Fruit fly (Drosophila melanogaster) whole organism, embryonic: ENCODE data around the gene CG4267.
A peak's percentile ranks its signal among the peaks of the same experiment; 100 is the strongest.

Source experiments
- Atf3 ChIP-seq: fragments of 200-800 bp; sonication (Bioruptor generic); optimal IDR thresholded peaks from 3 replicates; lab custom pipeline; 2016; ENCODE audit warnings: missing biosample characterization, missing genetic modification characterization
- BEAF-32 ChIP-seq: fragments of 200-800 bp; sonication (Bioruptor generic); optimal IDR thresholded peaks from 3 replicates; lab custom pipeline; 2017; ENCODE audit warnings: missing biosample characterization, missing genetic modification characterization, mild to moderate bottlenecking, moderate library complexity, missing genetic modification reagents
- CG10274 ChIP-seq: fragments of 200-800 bp; sonication (Bioruptor generic); optimal IDR thresholded peaks from 3 replicates; lab custom pipeline; 2017; ENCODE audit warnings: missing biosample characterization, mild to moderate bottlenecking, missing genetic modification characterization
- CG10654 ChIP-seq: fragments of 200-800 bp; sonication (Bioruptor generic); optimal IDR thresholded peaks from 2 replicates; lab custom pipeline; 2016; ENCODE audit warnings: missing biosample characterization, missing genetic modification characterization
- CG11696 ChIP-seq: fragments of 200-800 bp; sonication (Bioruptor generic); IDR thresholded peaks from 2 replicates; pipeline ENCODE4 v1.3.6; 2022; ENCODE audit warnings: missing biosample characterization, missing genetic modification characterization
- CG11723 ChIP-seq: fragments of 200-800 bp; sonication (Bioruptor generic); optimal IDR thresholded peaks from 2 replicates; lab custom pipeline; 2017; ENCODE audit warnings: missing biosample characterization, mild to moderate bottlenecking, missing genetic modification characterization
- CG12391 ChIP-seq: fragments of 200-800 bp; sonication (Bioruptor generic); optimal IDR thresholded peaks from 3 replicates; lab custom pipeline; 2018; ENCODE audit warnings: missing biosample characterization, mild to moderate bottlenecking, missing genetic modification characterization, moderate library complexity
- CG12659 ChIP-seq: fragments of 200-800 bp; sonication (Bioruptor generic); optimal IDR thresholded peaks from 3 replicates; lab custom pipeline; 2017; ENCODE audit warnings: mild to moderate bottlenecking, missing biosample characterization, missing genetic modification reagents, missing genetic modification characterization
- CG14441 ChIP-seq: fragments of 200-800 bp; sonication (Bioruptor generic); IDR thresholded peaks from 2 replicates; pipeline ENCODE4 v1.3.6; 2022; ENCODE audit warnings: missing biosample characterization, missing genetic modification characterization
- CG16779 ChIP-seq: fragments of 200-800 bp; sonication (Bioruptor generic); IDR thresholded peaks from 2 replicates; pipeline ENCODE4 v1.3.6; 2022; ENCODE audit warnings: missing biosample characterization, missing genetic modification characterization
- CG16815 ChIP-seq: fragments of 200-800 bp; sonication (Bioruptor generic); optimal IDR thresholded peaks from 3 replicates; lab custom pipeline; 2017; ENCODE audit warnings: missing biosample characterization, mild to moderate bottlenecking, missing genetic modification characterization
- CG2120 ChIP-seq: fragments of 200-800 bp; sonication (Bioruptor generic); optimal IDR thresholded peaks from 3 replicates; lab custom pipeline; 2016; ENCODE audit warnings: missing biosample characterization, missing genetic modification characterization
- CG2678 ChIP-seq: fragments of 200-800 bp; sonication (Bioruptor generic); optimal IDR thresholded peaks from 3 replicates; lab custom pipeline; 2019; ENCODE audit warnings: missing biosample characterization, mild to moderate bottlenecking, missing genetic modification characterization, moderate library complexity
- CG30403 ChIP-seq: fragments of 200-800 bp; sonication (Bioruptor generic); optimal IDR thresholded peaks from 3 replicates; lab custom pipeline; 2016; ENCODE audit warnings: missing biosample characterization, missing genetic modification characterization
- CG4424 ChIP-seq: fragments of 200-800 bp; sonication (Bioruptor generic); optimal IDR thresholded peaks from 3 replicates; lab custom pipeline; 2016; ENCODE audit warnings: missing biosample characterization, missing genetic modification characterization
- CG6854 ChIP-seq: fragments of 200-800 bp; sonication (Bioruptor generic); optimal IDR thresholded peaks from 3 replicates; lab custom pipeline; 2017; ENCODE audit warnings: missing biosample characterization, mild to moderate bottlenecking, missing genetic modification characterization
- CG7745 ChIP-seq: fragments of 200-800 bp; sonication (Bioruptor generic); optimal IDR thresholded peaks from 2 replicates; lab custom pipeline; 2018; ENCODE audit warnings: missing biosample characterization, mild to moderate bottlenecking, missing genetic modification characterization, moderate library complexity
- CG8281 ChIP-seq: fragments of 200-800 bp; sonication (Bioruptor generic); optimal IDR thresholded peaks from 2 replicates; lab custom pipeline; 2018; ENCODE audit warnings: missing biosample characterization, mild to moderate bottlenecking, missing genetic modification characterization, moderate library complexity
- CG8388 ChIP-seq: fragments of 200-800 bp; sonication (Bioruptor generic); optimal IDR thresholded peaks from 2 replicates; lab custom pipeline; 2019; ENCODE audit warnings: missing biosample characterization, mild to moderate bottlenecking, missing genetic modification characterization, moderate library complexity
- CG9727 ChIP-seq: fragments of 200-800 bp; sonication (Bioruptor generic); optimal IDR thresholded peaks from 3 replicates; lab custom pipeline; 2017; ENCODE audit warnings: missing biosample characterization, mild to moderate bottlenecking, missing genetic modification characterization
- CTCF ChIP-seq: fragments of 200-800 bp; sonication (Bioruptor generic); optimal IDR thresholded peaks from 2 replicates; lab custom pipeline; 2017; ENCODE audit warnings: missing biosample characterization, mild to moderate bottlenecking, missing genetic modification characterization, moderate library complexity
- Elba2 ChIP-seq: fragments of 200-800 bp; sonication (Bioruptor generic); optimal IDR thresholded peaks from 3 replicates; lab custom pipeline; 2016; ENCODE audit warnings: missing biosample characterization, missing genetic modification characterization
- Hr51 ChIP-seq, 2 experiments: fragments of 200-800 bp; sonication (Bioruptor generic); optimal IDR thresholded peaks; 2 replicates in 1 of 2; 3 replicates in 1 of 2; lab custom pipeline; 2016 to 2018; ENCODE audit warnings: missing biosample characterization in 2 of 2, missing genetic modification characterization in 2 of 2, mild to moderate bottlenecking in 1 of 2, moderate library complexity in 1 of 2
- Jarid2 ChIP-seq: fragments of 200-800 bp; sonication (Bioruptor generic); optimal IDR thresholded peaks from 3 replicates; lab custom pipeline; 2017; ENCODE audit warnings: mild to moderate bottlenecking, missing biosample characterization, missing genetic modification reagents, missing genetic modification characterization
- Lim3 ChIP-seq: fragments of 200-800 bp; sonication (Bioruptor generic); IDR thresholded peaks from 2 replicates; pipeline ENCODE4 v1.3.6; 2022; ENCODE audit warnings: missing biosample characterization, missing genetic modification characterization
- Nf-YA ChIP-seq: fragments of 200-800 bp; sonication (Bioruptor generic); IDR thresholded peaks from 2 replicates; pipeline ENCODE4 v1.3.6; 2022; ENCODE audit warnings: missing biosample characterization, missing genetic modification characterization
- Ptx1 ChIP-seq: fragments of 200-800 bp; sonication (Bioruptor generic); IDR thresholded peaks from 2 replicates; pipeline ENCODE4 v1.3.6; 2022; ENCODE audit warnings: missing biosample characterization, missing genetic modification characterization
- Rfx ChIP-seq: fragments of 200-800 bp; sonication (Bioruptor generic); IDR thresholded peaks from 2 replicates; pipeline ENCODE4 v1.3.6; 2022; ENCODE audit warnings: missing biosample characterization, missing genetic modification characterization
- Xrp1 ChIP-seq: fragments of 200-800 bp; sonication (Bioruptor generic); IDR thresholded peaks from 2 replicates; pipeline ENCODE4 v1.3.6; 2022; ENCODE audit warnings: missing biosample characterization, missing genetic modification characterization
- ac ChIP-seq: fragments of 200-800 bp; sonication (Bioruptor generic); optimal IDR thresholded peaks from 3 replicates; lab custom pipeline; 2017; ENCODE audit warnings: missing biosample characterization, mild to moderate bottlenecking, missing genetic modification characterization
- ato ChIP-seq: fragments of 200-800 bp; sonication (Bioruptor generic); IDR thresholded peaks from 2 replicates; pipeline ENCODE4 v1.3.6; 2022; ENCODE audit warnings: missing biosample characterization, missing genetic modification characterization; ENCODE audit not compliant: partially characterized antibody
- btn ChIP-seq: fragments of 200-800 bp; sonication (Bioruptor generic); optimal IDR thresholded peaks from 2 replicates; lab custom pipeline; 2016; ENCODE audit warnings: missing biosample characterization, missing genetic modification characterization
- chinmo ChIP-seq: fragments of 200-800 bp; sonication (Bioruptor generic); IDR thresholded peaks from 4 replicates; pipeline ENCODE4 v1.3.6; 2022; ENCODE audit warnings: missing biosample characterization, missing genetic modification characterization; ENCODE audit not compliant: partially characterized antibody
- croc ChIP-seq: fragments of 200-800 bp; sonication (Bioruptor generic); conservative IDR thresholded peaks from 3 replicates; pipeline ENCODE4 v1.3.6; 2022; ENCODE audit warnings: missing biosample characterization, missing genetic modification characterization
- gfzf ChIP-seq: fragments of 200-800 bp; sonication (Bioruptor generic); optimal IDR thresholded peaks from 2 replicates; lab custom pipeline; 2016; ENCODE audit warnings: missing biosample characterization, mild to moderate bottlenecking, missing genetic modification characterization, moderate library complexity
- grau ChIP-seq: fragments of 200-800 bp; optimal IDR thresholded peaks from 3 replicates; lab custom pipeline; 2019; ENCODE audit warnings: missing biosample characterization, mild to moderate bottlenecking, missing genetic modification characterization, moderate library complexity
- hbn ChIP-seq: fragments of 200-800 bp; sonication (Bioruptor generic); IDR thresholded peaks from 2 replicates; pipeline ENCODE4 v1.3.6; 2022; ENCODE audit warnings: missing biosample characterization, missing genetic modification characterization; ENCODE audit not compliant: partially characterized antibody
- ind ChIP-seq: fragments of 200-800 bp; sonication (Bioruptor generic); optimal IDR thresholded peaks from 3 replicates; lab custom pipeline; 2016; ENCODE audit warnings: missing biosample characterization, missing genetic modification characterization
- sens ChIP-seq: fragments of 200-800 bp; sonication (Bioruptor generic); peaks from one replicate; lab custom pipeline; 2016; ENCODE audit warnings: missing biosample characterization, missing genetic modification characterization
- sim ChIP-seq: fragments of 200-800 bp; sonication (Bioruptor generic); IDR thresholded peaks from 2 replicates; pipeline ENCODE4 v1.3.6; 2022; ENCODE audit warnings: missing biosample characterization, missing genetic modification characterization
- sima ChIP-seq: fragments of 200-800 bp; sonication (Bioruptor generic); optimal IDR thresholded peaks from 2 replicates; lab custom pipeline; 2016; ENCODE audit warnings: missing biosample characterization, missing genetic modification characterization
- sisA ChIP-seq: fragments of 200-800 bp; sonication (Bioruptor generic); IDR thresholded peaks from 2 replicates; pipeline ENCODE4 v1.3.6; 2022; ENCODE audit warnings: missing biosample characterization, missing genetic modification characterization
- sqz ChIP-seq: fragments of 200-800 bp; sonication (Bioruptor generic); optimal IDR thresholded peaks from 3 replicates; lab custom pipeline; 2018; ENCODE audit warnings: missing biosample characterization, mild to moderate bottlenecking, missing genetic modification characterization
- tgo ChIP-seq: fragments of 200-800 bp; sonication (Bioruptor generic); IDR thresholded peaks from 3 replicates; pipeline ENCODE4 v1.3.6; 2022; ENCODE audit warnings: missing biosample characterization, missing genetic modification characterization
- wdn ChIP-seq: fragments of 200-800 bp; sonication (Bioruptor generic); IDR thresholded peaks from 2 replicates; pipeline ENCODE4 v1.3.6; 2022; ENCODE audit warnings: missing biosample characterization, missing genetic modification characterization
- wor ChIP-seq: fragments of 200-800 bp; sonication (Bioruptor generic); IDR thresholded peaks from 2 replicates; pipeline ENCODE4 v1.3.6; 2022; ENCODE audit warnings: missing biosample characterization, missing genetic modification characterization
- zen2 ChIP-seq: fragments of 200-800 bp; sonication (Bioruptor generic); IDR thresholded peaks from 3 replicates; pipeline ENCODE4 v1.3.6; 2022; ENCODE audit warnings: missing biosample characterization, missing genetic modification characterization; ENCODE audit not compliant: partially characterized antibody
- zfh2 ChIP-seq: fragments of 200-800 bp; sonication (Bioruptor generic); optimal IDR thresholded peaks from 2 replicates; lab custom pipeline; 2016; ENCODE audit warnings: missing biosample characterization, missing genetic modification characterization

Gene CG4267

DNA sequence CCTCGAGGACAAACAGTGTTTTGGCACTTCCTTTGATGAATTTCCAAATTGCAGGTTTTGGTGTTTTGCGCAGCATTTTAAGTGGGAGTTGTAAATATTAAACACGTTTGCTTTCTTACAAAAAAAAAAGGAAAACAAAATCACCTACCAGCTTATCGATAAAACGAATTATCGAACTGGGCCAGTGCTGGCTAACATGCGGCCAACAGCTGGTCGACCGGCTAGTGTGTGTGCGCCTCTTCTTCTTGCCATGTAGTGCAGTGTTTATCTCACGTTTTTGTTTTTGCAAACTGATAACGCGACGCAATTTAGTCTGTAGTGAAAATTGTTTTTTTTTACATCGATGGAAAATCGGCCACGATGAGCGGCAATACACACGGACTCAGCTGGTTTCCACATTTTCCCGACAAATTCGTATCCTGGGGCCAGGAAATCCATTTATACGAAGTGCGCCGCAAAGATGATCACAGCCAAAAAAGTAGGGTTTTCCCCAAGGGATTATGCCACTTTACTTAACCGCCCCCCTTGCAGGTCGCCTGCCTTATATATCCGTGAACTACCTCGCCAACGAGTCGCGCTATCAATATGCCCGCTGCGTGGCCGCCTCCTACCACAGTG, 25.0 kb upstream of the CG4267 start, which contains the start of the genes CG15386, CG42371 and mio (continued):
- TF ChIP-seq CG2678 = no peak
- no peak for TF ChIP-seq Elba2 (GFP tag; lab: Kevin White, UChicago)
- TF ChIP-seq CG30403 (GFP tag; lab: Kevin White, UChicago) = no peak
- TF ChIP-seq zen2 (GFP tag; lab: Robert Waterston, UW) = no peak
- TF ChIP-seq CG16779 = no peak

DNA sequence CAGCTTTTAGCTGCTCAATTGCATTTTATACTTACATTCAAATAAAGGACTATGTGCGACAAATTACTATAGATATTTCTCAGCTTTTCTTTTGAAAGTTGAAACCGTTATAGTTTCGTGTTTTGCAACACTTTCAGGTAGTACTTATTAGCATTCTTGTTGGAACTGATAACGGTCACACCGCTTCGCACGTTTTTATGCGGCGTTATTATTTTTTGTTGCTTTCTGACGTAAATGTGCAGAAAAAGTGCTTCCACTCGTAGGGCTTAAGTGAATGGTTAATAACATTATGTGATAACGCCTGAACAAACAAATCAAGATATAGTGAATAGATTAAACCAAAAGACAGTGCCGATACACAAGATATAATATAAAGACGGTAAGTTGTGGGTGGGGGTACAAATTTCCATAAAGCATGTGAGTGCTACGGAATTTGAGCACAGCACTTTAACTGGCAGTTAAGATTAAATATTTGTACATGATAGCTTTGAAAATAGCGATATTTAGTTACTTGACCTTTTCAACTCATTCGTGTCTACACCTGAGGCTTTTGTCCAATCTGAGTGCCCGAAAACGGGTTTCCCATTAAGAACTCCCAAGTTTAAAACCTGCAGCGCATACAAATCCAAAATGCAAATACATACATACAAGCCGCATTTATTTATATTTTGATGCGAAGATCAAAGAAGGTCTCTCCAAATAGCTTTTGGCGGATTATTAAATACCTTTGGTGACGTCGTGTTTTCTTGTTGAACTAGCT, 21.4 kb upstream of the CG4267 start, which contains the start of gene papi:
TSS of gene papi (plus strand) at position 176 of the 760 bp plus-strand sequence.
- no peak for TF ChIP-seq ato (GFP tag; lab: Robert Waterston, UW)
- TF ChIP-seq BEAF-32 (GFP tag; lab: Kevin White, UChicago) = peak; percentile 20
- TF ChIP-seq CG7745 (tag; lab: Kevin White, UChicago) = no peak
- no peak for TF ChIP-seq CG4424 (GFP tag; lab: Kevin White, UChicago)
- no peak for TF ChIP-seq ac (GFP tag; lab: Kevin White, UChicago)
- peak; percentile 82 for TF ChIP-seq gfzf (GFP tag; lab: Kevin White, UChicago)
- no peak for TF ChIP-seq tgo (GFP tag; lab: Robert Waterston, UW)
- no peak for TF ChIP-seq CG10654
- no peak for TF ChIP-seq sim (GFP tag; lab: Robert Waterston, UW)
- TF ChIP-seq ind (GFP tag; lab: Kevin White, UChicago) = no peak
- TF ChIP-seq zfh2 = no peak
- peak; percentile 54 for TF ChIP-seq CG12659
- no peak for TF ChIP-seq Jarid2 (GFP tag; lab: Kevin White, UChicago)
- no peak for TF ChIP-seq croc (GFP tag; lab: Robert Waterston, UW)
- TF ChIP-seq sima (GFP tag; lab: Kevin White, UChicago) = no peak
- no peak for TF ChIP-seq CG8281
- no peak for TF ChIP-seq CG9727
- TF ChIP-seq CG2120 (GFP tag; lab: Kevin White, UChicago) = peak; percentile 38
- no peak for TF ChIP-seq CG10274 (GFP tag; lab: Kevin White, UChicago)
- no peak for TF ChIP-seq CG11696
- TF ChIP-seq sens (GFP tag; lab: Kevin White, UChicago) = no peak
- TF ChIP-seq Ptx1 (GFP tag; lab: Robert Waterston, UW) = no peak
- TF ChIP-seq sisA (GFP tag; lab: Robert Waterston, UW) = no peak
- TF ChIP-seq Rfx (GFP tag; lab: Robert Waterston, UW) = peak; percentile 8; the same call in 1 of the 2 replicates
- TF ChIP-seq CG14441 (GFP tag; lab: Robert Waterston, UW) = no peak
- TF ChIP-seq chinmo (GFP tag; lab: Robert Waterston, UW) = 0 out of 4 replicates have a peak, but pooled peaks have one; percentile 58
- TF ChIP-seq CG12391 (tag; lab: Kevin White, UChicago) = no peak
- TF ChIP-seq CTCF (GFP tag; lab: Kevin White, UChicago) = no peak
- TF ChIP-seq sqz (GFP tag; lab: Kevin White, UChicago) = peak; percentile 66
- TF ChIP-seq Atf3 (GFP tag; lab: Kevin White, UChicago) = no peak
- peak; percentile 3 for TF ChIP-seq grau (tag; lab: Kevin White, UChicago)
- TF ChIP-seq Hr51 (GFP tag; optimal IDR thresholded peaks at IDR 0.05; lab: Kevin White, UChicago) = no peak
- TF ChIP-seq Lim3 (GFP tag; lab: Robert Waterston, UW) = no peak
- TF ChIP-seq hbn = no peak
- TF ChIP-seq CG6854 = peak; percentile 16
- no peak for TF ChIP-seq btn (GFP tag; lab: Kevin White, UChicago)
- TF ChIP-seq CG11723 (GFP tag; lab: Kevin White, UChicago) = no peak
- no peak for TF ChIP-seq Xrp1 (GFP tag; lab: Robert Waterston, UW)
- no peak for TF ChIP-seq CG8388 (GFP tag; lab: Kevin White, UChicago)
- no peak for TF ChIP-seq wdn (GFP tag; lab: Robert Waterston, UW)
- TF ChIP-seq wor = no peak
- no peak for TF ChIP-seq CG16815 (GFP tag; lab: Kevin White, UChicago)
- TF ChIP-seq Nf-YA (GFP tag; lab: Robert Waterston, UW) = no peak
